Worm (Caenorhabditis elegans) whole organism, late embryonic: ENCODE data around the gene nlp-50.

Source experiments
- C38D4.7 ChIP-seq: fragments of 200-800 bp; sonication (Bioruptor generic); optimal IDR thresholded peaks from 2 replicates; lab custom pipeline; 2018; ENCODE audit warnings: mild to moderate bottlenecking, missing genetic modification characterization, moderate library complexity, missing compliant biosample characterization
- K09A11.1 ChIP-seq: sonication (generic microtip); optimal IDR thresholded peaks from 2 replicates; lab custom pipeline; 2017; ENCODE audit warnings: antibody characterized with exemption, mild to moderate bottlenecking, missing genetic modification characterization, missing compliant biosample characterization; ENCODE audit not compliant: insufficient read depth
- Y22D7AL.16 ChIP-seq: sonication (generic microtip); optimal IDR thresholded peaks from 2 replicates; lab custom pipeline; 2016; ENCODE audit warnings: missing genetic modification characterization, missing compliant biosample characterization
- ahr-1 ChIP-seq: sonication (generic microtip); optimal IDR thresholded peaks from 2 replicates; lab custom pipeline; 2016; ENCODE audit warnings: missing genetic modification characterization, missing compliant biosample characterization
- ceh-14 ChIP-seq: sonication (generic microtip); optimal IDR thresholded peaks from 2 replicates; lab custom pipeline; 2016; ENCODE audit warnings: missing genotype, missing genetic modification characterization, missing compliant biosample characterization
- ceh-19 ChIP-seq: fragments of 200-800 bp; sonication (Bioruptor generic); optimal IDR thresholded peaks from 2 replicates; lab custom pipeline; 2018; ENCODE audit warnings: mild to moderate bottlenecking, missing genetic modification characterization, missing compliant biosample characterization
- ceh-2 ChIP-seq: sonication (generic microtip); optimal IDR thresholded peaks from 2 replicates; lab custom pipeline; 2016; ENCODE audit warnings: missing genotype, missing genetic modification characterization, missing compliant biosample characterization
- ceh-30 ChIP-seq: fragments of 150-350 bp; optimal IDR thresholded peaks from 2 replicates; lab custom pipeline; 2014; ENCODE audit warnings: missing biosample characterization, missing genetic modification characterization
- ceh-34 ChIP-seq: sonication (generic microtip); optimal IDR thresholded peaks from 2 replicates; lab custom pipeline; 2016; ENCODE audit warnings: mild to moderate bottlenecking, missing genetic modification characterization, missing compliant biosample characterization
- ceh-6 ChIP-seq: fragments of 200-800 bp; sonication (Bioruptor generic); optimal IDR thresholded peaks from 2 replicates; lab custom pipeline; 2018; ENCODE audit warnings: mild to moderate bottlenecking, missing genetic modification characterization, missing compliant biosample characterization
- che-1 ChIP-seq: sonication (generic microtip); optimal IDR thresholded peaks from 2 replicates; lab custom pipeline; 2016; ENCODE audit warnings: mild to moderate bottlenecking, missing genetic modification characterization, missing compliant biosample characterization
- dve-1 ChIP-seq: sonication (generic microtip); optimal IDR thresholded peaks from 2 replicates; lab custom pipeline; 2017; ENCODE audit warnings: antibody characterized with exemption, mild to moderate bottlenecking, missing genetic modification characterization, missing compliant biosample characterization
- elt-2 ChIP-seq: sonication (generic microtip); optimal IDR thresholded peaks from 2 replicates; lab custom pipeline; 2016; ENCODE audit warnings: missing genetic modification reagents, missing genetic modification characterization, missing compliant biosample characterization
- elt-4 ChIP-seq: sonication (generic microtip); optimal IDR thresholded peaks from 2 replicates; lab custom pipeline; 2016; ENCODE audit warnings: missing genetic modification characterization, missing compliant biosample characterization
- eyg-1 ChIP-seq: sonication (generic microtip); optimal IDR thresholded peaks from 2 replicates; lab custom pipeline; 2016; ENCODE audit warnings: missing genotype, missing genetic modification characterization, missing compliant biosample characterization
- fax-1 ChIP-seq: sonication (generic microtip); optimal IDR thresholded peaks from 2 replicates; lab custom pipeline; 2016; ENCODE audit warnings: missing genotype, missing genetic modification characterization, missing compliant biosample characterization
- fkh-10 ChIP-seq: fragments of 150-350 bp; optimal IDR thresholded peaks from 2 replicates; lab custom pipeline; 2014; ENCODE audit warnings: missing biosample characterization, missing genetic modification reagents, missing genetic modification characterization
- hlh-15 ChIP-seq: sonication (generic microtip); optimal IDR thresholded peaks from 2 replicates; lab custom pipeline; 2016; ENCODE audit warnings: missing genetic modification characterization, missing compliant biosample characterization
- hlh-30 ChIP-seq: sonication (generic microtip); optimal IDR thresholded peaks from 2 replicates; lab custom pipeline; 2017; ENCODE audit warnings: antibody characterized with exemption, missing genetic modification characterization, missing compliant biosample characterization; ENCODE audit not compliant: insufficient read depth
- madf-2 ChIP-seq: sonication (generic microtip); optimal IDR thresholded peaks from 2 replicates; lab custom pipeline; 2017; ENCODE audit warnings: missing genetic modification characterization, missing compliant biosample characterization
- nfya-1 ChIP-seq: sonication (generic microtip); optimal IDR thresholded peaks from 2 replicates; lab custom pipeline; 2017; ENCODE audit warnings: missing genetic modification characterization, mild to moderate bottlenecking, missing compliant biosample characterization, antibody characterized with exemption, moderate library complexity
- nhr-11 ChIP-seq: fragments of 150-350 bp; optimal IDR thresholded peaks from 2 replicates; lab custom pipeline; 2014; ENCODE audit warnings: missing biosample characterization, missing genetic modification characterization
- odd-2 ChIP-seq: sonication (generic microtip); optimal IDR thresholded peaks from 2 replicates; lab custom pipeline; 2017; ENCODE audit warnings: antibody characterized with exemption, mild to moderate bottlenecking, missing genetic modification characterization, missing compliant biosample characterization
- pag-3 ChIP-seq: sonication (generic microtip); optimal IDR thresholded peaks from 2 replicates; lab custom pipeline; 2016; ENCODE audit warnings: missing compliant biosample characterization, missing genetic modification characterization, borderline replicate concordance
- pax-1 ChIP-seq: fragments of 150-350 bp; optimal IDR thresholded peaks from 2 replicates; lab custom pipeline; 2014; ENCODE audit warnings: missing biosample characterization, missing genetic modification characterization
- pha-2 ChIP-seq: sonication (generic microtip); optimal IDR thresholded peaks from 2 replicates; lab custom pipeline; 2017; ENCODE audit warnings: mild to moderate bottlenecking, missing genetic modification characterization, missing compliant biosample characterization
- pros-1 ChIP-seq: fragments of 150-350 bp; optimal IDR thresholded peaks from 2 replicates; lab custom pipeline; 2014; ENCODE audit warnings: missing biosample characterization, missing genetic modification reagents, missing genetic modification characterization
- ref-2 ChIP-seq: sonication (generic microtip); optimal IDR thresholded peaks from 2 replicates; lab custom pipeline; 2016; ENCODE audit warnings: missing genetic modification characterization, missing compliant biosample characterization
- sdc-2 ChIP-seq: sonication (generic microtip); optimal IDR thresholded peaks from 2 replicates; lab custom pipeline; 2016; ENCODE audit warnings: missing genotype, missing genetic modification characterization, missing compliant biosample characterization
- sox-4 ChIP-seq: sonication (generic microtip); optimal IDR thresholded peaks from 2 replicates; lab custom pipeline; 2017; ENCODE audit warnings: mild to moderate bottlenecking, missing genetic modification characterization, inconsistent platforms, missing compliant biosample characterization
- syd-9 ChIP-seq: sonication (generic microtip); optimal IDR thresholded peaks from 2 replicates; lab custom pipeline; 2016; ENCODE audit warnings: mild to moderate bottlenecking, missing genetic modification characterization, moderate library complexity, missing compliant biosample characterization
- tbx-2 ChIP-seq: sonication (generic microtip); optimal IDR thresholded peaks from 2 replicates; lab custom pipeline; 2016; ENCODE audit warnings: missing genetic modification characterization, missing compliant biosample characterization
- tbx-7 ChIP-seq: sonication (generic microtip); optimal IDR thresholded peaks from 2 replicates; lab custom pipeline; 2016; ENCODE audit warnings: missing genotype, missing genetic modification characterization, missing compliant biosample characterization
- unc-42 ChIP-seq: sonication (generic microtip); optimal IDR thresholded peaks from 2 replicates; lab custom pipeline; 2016; ENCODE audit warnings: missing genotype, missing genetic modification characterization, missing compliant biosample characterization
- zip-5 ChIP-seq: sonication (generic microtip); optimal IDR thresholded peaks from 2 replicates; lab custom pipeline; 2016; ENCODE audit warnings: missing genetic modification characterization, missing compliant biosample characterization

nlp-50 gene

ce11 chrII:6800104-6800711, 35.4 kb downstream of the nlp-50 start, which contains the start of gene F31E8.4:
F31E8.4 (minus strand) TSS chrII:6800154.
- TF ChIP-seq madf-2 (no peak), hlh-30 (tag; lab: Kevin White, UChicago) (no peak), unc-42 (no peak), elt-2 (tag; lab: Kevin White, UChicago) (peak; percentile 52), hlh-15 (no peak), pros-1 (no peak), ceh-34 (tag; lab: Kevin White, UChicago) (no peak), ceh-19 (GFP tag; lab: Kevin White, UChicago) (no peak), sdc-2 (tag; lab: Kevin White, UChicago) (no peak), ref-2 (tag; lab: Kevin White, UChicago) (peak; percentile 13), pag-3 (tag; lab: Kevin White, UChicago) (no peak), dve-1 (tag; lab: Kevin White, UChicago) (no peak), K09A11.1 (tag; lab: Kevin White, UChicago) (no peak), ceh-2 (tag; lab: Kevin White, UChicago) (no peak)

ce11 chrII:6801262-6801661, 36.4 kb downstream of the nlp-50 start:
- TF ChIP-seq elt-4 (tag; lab: Kevin White, UChicago): no peak
- no peak for TF ChIP-seq zip-5
- no peak for TF ChIP-seq K09A11.1 (tag; lab: Kevin White, UChicago)
- TF ChIP-seq tbx-7 (tag; lab: Kevin White, UChicago): no peak
- no peak for TF ChIP-seq eyg-1 (tag; lab: Kevin White, UChicago)
- TF ChIP-seq elt-2 (tag; lab: Kevin White, UChicago): no peak
- TF ChIP-seq nhr-11 (tag; lab: Kevin White, UChicago): no peak
- TF ChIP-seq odd-2: no peak
- no peak for TF ChIP-seq dve-1 (tag; lab: Kevin White, UChicago)
- TF ChIP-seq ref-2 (tag; lab: Kevin White, UChicago): no peak
- TF ChIP-seq ceh-30 (tag; lab: Kevin White, UChicago): no peak
- TF ChIP-seq Y22D7AL.16 (tag; lab: Kevin White, UChicago): no peak
- TF ChIP-seq fax-1 (tag; lab: Kevin White, UChicago): no peak
- no peak for TF ChIP-seq tbx-2
- TF ChIP-seq pax-1 (tag; lab: Kevin White, UChicago): no peak
- no peak for TF ChIP-seq syd-9
- TF ChIP-seq ceh-14 (tag; lab: Kevin White, UChicago): no peak
- TF ChIP-seq, all 69 proteins: peak for 0

- TF ChIP-seq sox-4 (no peak), dve-1 (tag; lab: Kevin White, UChicago) (no peak), fax-1 (tag; lab: Kevin White, UChicago) (no peak), C38D4.7 (GFP tag; lab: Kevin White, UChicago) (no peak), hlh-30 (tag; lab: Kevin White, UChicago) (no peak), nfya-1 (tag; lab: Kevin White, UChicago) (no peak), tbx-7 (tag; lab: Kevin White, UChicago) (no peak), che-1 (tag; lab: Kevin White, UChicago) (no peak), fkh-10 (no peak), madf-2 (no peak), pag-3 (tag; lab: Kevin White, UChicago) (no peak), K09A11.1 (tag; lab: Kevin White, UChicago) (no peak), Y22D7AL.16 (tag; lab: Kevin White, UChicago) (no peak), tbx-2 (no peak), hlh-15 (no peak), ceh-34 (tag; lab: Kevin White, UChicago) (no peak), pha-2 (tag; lab: Kevin White, UChicago) (no peak), ahr-1 (tag; lab: Kevin White, UChicago) (no peak), ceh-6 (GFP tag; lab: Kevin White, UChicago) (no peak)
Measured at ce11 chrII:6803024-6803423, 38.2 kb downstream of the nlp-50 start, which contains the start of gene tab-1. tab-1 (plus strand) TSS chrII:6803324.
